Fruit fly (Drosophila melanogaster) whole organism, adult: ENCODE results near the gene CG18731.

Source experiments
- CG11617 ChIP-seq: fragments of 200-800 bp; sonication (Bioruptor generic); optimal IDR thresholded peaks from 2 replicates; lab custom pipeline; 2017; ENCODE audit warnings: mild to moderate bottlenecking, missing biosample characterization, missing genetic modification reagents, missing genetic modification characterization
- CG12768 ChIP-seq: fragments of 200-800 bp; sonication (Bioruptor generic); optimal IDR thresholded peaks from 2 replicates; lab custom pipeline; 2017; ENCODE audit warnings: missing biosample characterization, missing genetic modification characterization, mild to moderate bottlenecking, moderate library complexity, missing genetic modification reagents
- CG14711 ChIP-seq: fragments of 200-800 bp; sonication (Bioruptor generic); optimal IDR thresholded peaks from 2 replicates; lab custom pipeline; 2018; ENCODE audit warnings: missing biosample characterization, mild to moderate bottlenecking, missing genetic modification characterization, moderate library complexity
- CG1620 ChIP-seq: fragments of 200-800 bp; sonication (Bioruptor generic); optimal IDR thresholded peaks from 2 replicates; lab custom pipeline; 2016; ENCODE audit warnings: missing biosample characterization, missing genetic modification characterization
- CG33017 ChIP-seq: fragments of 200-800 bp; sonication (Bioruptor generic); optimal IDR thresholded peaks from 2 replicates; lab custom pipeline; 2018; ENCODE audit warnings: missing biosample characterization, mild to moderate bottlenecking, missing genetic modification characterization, moderate library complexity
- CG5204 ChIP-seq: fragments of 200-800 bp; sonication (Bioruptor generic); optimal IDR thresholded peaks from 2 replicates; lab custom pipeline; 2016; ENCODE audit warnings: missing biosample characterization, missing genetic modification characterization
- CG7045 ChIP-seq: fragments of 200-800 bp; sonication (Bioruptor generic); optimal IDR thresholded peaks from 2 replicates; lab custom pipeline; 2017; ENCODE audit warnings: missing biosample characterization, mild to moderate bottlenecking, missing genetic modification characterization
- CG7101 ChIP-seq: fragments of 200-800 bp; sonication (Bioruptor generic); optimal IDR thresholded peaks from 2 replicates; lab custom pipeline; 2018; ENCODE audit warnings: missing biosample characterization, mild to moderate bottlenecking, missing genetic modification characterization, moderate library complexity
- Clk ChIP-seq: fragments of 200-800 bp; sonication (Bioruptor generic); optimal IDR thresholded peaks from 2 replicates; lab custom pipeline; 2017; ENCODE audit warnings: missing biosample characterization, missing genetic modification characterization
- Crg-1 ChIP-seq: fragments of 200-800 bp; sonication (Bioruptor generic); optimal IDR thresholded peaks from 2 replicates; lab custom pipeline; 2016; ENCODE audit warnings: missing biosample characterization, missing genetic modification characterization
- Hr96 ChIP-seq: fragments of 200-800 bp; sonication (Bioruptor generic); optimal IDR thresholded peaks from 2 replicates; lab custom pipeline; 2016; ENCODE audit warnings: missing biosample characterization, missing genetic modification characterization
- Mnt ChIP-seq: fragments of 200-800 bp; sonication (Bioruptor generic); optimal IDR thresholded peaks from 2 replicates; lab custom pipeline; 2016; ENCODE audit warnings: missing biosample characterization, mild to moderate bottlenecking, missing genetic modification characterization
- bab1 ChIP-seq: fragments of 200-800 bp; sonication (Bioruptor generic); optimal IDR thresholded peaks from 3 replicates; lab custom pipeline; 2019; ENCODE audit warnings: missing biosample characterization, mild to moderate bottlenecking, missing genetic modification characterization, moderate library complexity
- cic ChIP-seq: fragments of 200-800 bp; sonication (Bioruptor generic); optimal IDR thresholded peaks from 2 replicates; lab custom pipeline; 2017; ENCODE audit warnings: missing biosample characterization, mild to moderate bottlenecking, missing genetic modification characterization, moderate library complexity
- cnc ChIP-seq, 2 experiments: fragments of >200 bp; optimal IDR thresholded peaks; 2 replicates each; lab custom pipeline; 2017
- kay ChIP-seq: fragments of 200-800 bp; sonication (Bioruptor generic); peaks from one replicate; lab custom pipeline; 2016; ENCODE audit warnings: missing biosample characterization, missing genetic modification characterization, borderline replicate concordance
- ovo ChIP-seq: fragments of 200-800 bp; sonication (Bioruptor generic); optimal IDR thresholded peaks from 2 replicates; lab custom pipeline; 2016; ENCODE audit warnings: missing biosample characterization, missing genetic modification characterization
- pad ChIP-seq: fragments of 200-800 bp; sonication (Bioruptor generic); optimal IDR thresholded peaks from 3 replicates; lab custom pipeline; 2017; ENCODE audit warnings: missing biosample characterization, missing genetic modification characterization, mild to moderate bottlenecking, moderate library complexity, missing genetic modification reagents
- tj ChIP-seq: fragments of 200-800 bp; sonication (Bioruptor generic); optimal IDR thresholded peaks from 3 replicates; lab custom pipeline; 2017; ENCODE audit warnings: missing biosample characterization, mild to moderate bottlenecking, missing genetic modification characterization, moderate library complexity
- toe ChIP-seq: fragments of 200-800 bp; sonication (Bioruptor generic); optimal IDR thresholded peaks from 2 replicates; lab custom pipeline; 2016; ENCODE audit warnings: missing biosample characterization, missing genetic modification characterization

CG18731 gene

DNA sequence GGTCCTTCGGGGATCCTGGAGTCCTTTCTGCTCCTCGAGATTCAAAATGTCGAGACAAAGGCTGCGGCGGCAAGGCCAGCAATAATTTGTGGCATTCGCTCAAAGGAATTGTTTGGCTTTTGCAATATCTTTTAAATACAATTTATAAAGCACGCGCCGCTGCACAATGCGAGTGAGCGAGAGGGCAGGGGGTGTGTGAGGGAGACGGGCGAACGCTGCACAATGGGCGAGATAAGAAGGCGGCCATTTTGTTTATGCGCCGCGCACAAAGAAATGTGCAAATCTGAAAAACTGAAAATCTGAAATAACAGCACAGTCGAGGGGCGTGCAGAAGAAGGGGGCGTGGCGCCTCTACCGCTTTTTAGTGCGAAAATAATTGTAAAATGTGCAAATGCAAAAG is 16.5 kb upstream of the CG18731 start:
- TF ChIP-seq kay (GFP tag; lab: Kevin White, UChicago): no peak
- no peak for TF ChIP-seq ovo (GFP tag; lab: Kevin White, UChicago)
- TF ChIP-seq CG5204 (GFP tag; lab: Kevin White, UChicago): no peak
- no peak for TF ChIP-seq CG7045
- no peak for TF ChIP-seq tj (GFP tag; lab: Kevin White, UChicago)
- TF ChIP-seq Hr96 (GFP tag; lab: Kevin White, UChicago): no peak
- TF ChIP-seq pad (GFP tag; lab: Kevin White, UChicago): no peak
- no peak for TF ChIP-seq Mnt (GFP tag; lab: Kevin White, UChicago)
- TF ChIP-seq CG7101 (tag; lab: Kevin White, UChicago): no peak
- no peak for TF ChIP-seq CG1620 (GFP tag; lab: Kevin White, UChicago)
- TF ChIP-seq CG11617: no peak

DNA sequence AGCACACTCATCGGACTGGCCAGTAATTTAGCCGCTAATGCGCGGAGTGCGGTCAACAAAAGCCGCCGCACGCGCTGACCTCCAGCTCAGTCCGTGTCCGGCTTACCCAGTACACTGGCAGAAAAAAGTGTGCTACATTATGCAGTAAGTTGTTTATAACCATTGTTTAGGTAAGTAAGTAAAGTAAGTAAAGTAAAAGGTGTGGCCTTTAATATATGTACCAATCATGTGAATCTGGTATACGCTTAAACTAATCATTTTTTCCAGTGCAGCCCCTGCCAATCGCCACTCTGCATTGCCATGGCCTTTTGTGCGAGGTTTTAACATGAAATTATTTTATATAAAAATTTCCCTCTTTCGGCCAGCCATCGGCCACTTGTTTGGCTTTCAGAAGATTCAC is 13.4 kb upstream of the CG18731 start:
- no peak for TF ChIP-seq Mnt (GFP tag; lab: Kevin White, UChicago)
- TF ChIP-seq CG1620 (GFP tag; lab: Kevin White, UChicago): no peak
- no peak for TF ChIP-seq ovo (GFP tag; lab: Kevin White, UChicago)
- no peak for TF ChIP-seq cnc (optimal IDR thresholded peaks at IDR 0.05; lab: Kevin White, UChicago)
- TF ChIP-seq kay (GFP tag; lab: Kevin White, UChicago): no peak
- TF ChIP-seq CG7045: no peak
- no peak for TF ChIP-seq CG33017 (tag; lab: Kevin White, UChicago)
- TF ChIP-seq tj (GFP tag; lab: Kevin White, UChicago): no peak
- TF ChIP-seq CG11617: no peak
- TF ChIP-seq bab1: no peak
- no peak for TF ChIP-seq CG14711 (tag; lab: Kevin White, UChicago)
- no peak for TF ChIP-seq CG7101 (tag; lab: Kevin White, UChicago)
- no peak for TF ChIP-seq pad (GFP tag; lab: Kevin White, UChicago)
- TF ChIP-seq cic (GFP tag; lab: Kevin White, UChicago): no peak
- no peak for TF ChIP-seq Crg-1
- TF ChIP-seq Hr96 (GFP tag; lab: Kevin White, UChicago): no peak
- TF ChIP-seq CG5204 (GFP tag; lab: Kevin White, UChicago): no peak
- no peak for TF ChIP-seq toe (GFP tag; lab: Kevin White, UChicago)
- TF ChIP-seq Clk: no peak

DNA sequence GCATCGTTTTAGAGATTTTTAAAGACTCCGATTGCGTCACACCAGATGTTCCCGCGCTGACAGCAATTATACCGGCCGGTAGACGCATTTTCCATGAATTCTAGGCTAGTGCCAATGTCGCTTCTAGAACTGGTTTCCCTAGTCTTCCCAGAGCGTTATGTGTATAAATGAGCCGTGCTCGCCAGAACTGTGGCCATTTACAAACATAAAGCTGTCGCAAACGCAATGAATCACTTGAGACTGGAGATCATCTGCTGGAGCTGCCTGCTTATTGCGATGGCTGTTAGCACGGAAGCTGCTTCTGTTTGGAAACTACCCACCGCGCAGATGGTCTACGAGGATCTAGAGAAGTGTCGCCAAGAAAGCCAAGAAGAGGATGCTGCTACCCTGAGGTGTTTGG is 10.5 kb upstream of the CG18731 start, which contains the start of gene Obp99d:
TSS of gene Obp99d (plus strand) at position 192 of the 400 bp plus-strand sequence.
- TF ChIP-seq CG5204 (GFP tag; lab: Kevin White, UChicago) (no peak), Mnt (GFP tag; lab: Kevin White, UChicago) (no peak), ovo (GFP tag; lab: Kevin White, UChicago) (no peak)

DNA sequence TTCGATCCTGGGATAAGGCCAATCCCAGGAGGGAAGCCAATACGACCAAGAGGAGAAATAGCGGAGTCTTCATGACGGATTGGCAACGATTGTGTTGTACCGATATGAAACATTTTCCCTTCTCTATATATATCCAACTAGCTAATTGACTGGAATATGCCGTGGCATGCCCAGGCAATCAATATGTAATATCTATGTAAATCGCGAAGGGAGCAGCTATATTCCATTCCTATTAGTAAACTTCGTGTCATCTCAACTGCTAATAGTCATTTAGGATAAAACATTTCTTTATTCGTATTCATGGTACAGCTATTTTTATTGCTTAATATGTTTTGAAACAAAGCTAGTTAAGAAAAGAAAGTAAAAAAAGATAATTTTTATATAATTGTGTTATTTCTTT is 9.6 kb upstream of the CG18731 start, which contains the start of gene Dup99B:
TSS of gene Dup99B (minus strand) at position 101 of the 400 bp plus-strand sequence.
- TF ChIP-seq CG5204 (GFP tag; lab: Kevin White, UChicago) (no peak), pad (GFP tag; lab: Kevin White, UChicago) (no peak), ovo (GFP tag; lab: Kevin White, UChicago) (no peak), cic (GFP tag; lab: Kevin White, UChicago) (no peak), tj (GFP tag; lab: Kevin White, UChicago) (no peak), Hr96 (GFP tag; lab: Kevin White, UChicago) (no peak), CG11617 (no peak), Clk (no peak), toe (GFP tag; lab: Kevin White, UChicago) (no peak), CG7101 (tag; lab: Kevin White, UChicago) (no peak), cnc (optimal IDR thresholded peaks at IDR 0.05; lab: Kevin White, UChicago) (no peak), CG7045 (no peak), CG12768 (GFP tag; lab: Kevin White, UChicago) (no peak)

- TF ChIP-seq cnc (optimal IDR thresholded peaks at IDR 0.05; lab: Kevin White, UChicago) (no peak), kay (GFP tag; lab: Kevin White, UChicago) (no peak), CG11617 (no peak), Crg-1 (no peak), tj (GFP tag; lab: Kevin White, UChicago) (no peak), CG7045 (no peak), CG14711 (tag; lab: Kevin White, UChicago) (no peak), ovo (GFP tag; lab: Kevin White, UChicago) (no peak), Mnt (GFP tag; lab: Kevin White, UChicago) (no peak), Hr96 (GFP tag; lab: Kevin White, UChicago) (no peak), cic (GFP tag; lab: Kevin White, UChicago) (no peak), bab1 (no peak), Clk (no peak), toe (GFP tag; lab: Kevin White, UChicago) (no peak)
Measured at dm6 chr3R:29716043-29716781, 8.6 kb upstream of the CG18731 start.

DNA sequence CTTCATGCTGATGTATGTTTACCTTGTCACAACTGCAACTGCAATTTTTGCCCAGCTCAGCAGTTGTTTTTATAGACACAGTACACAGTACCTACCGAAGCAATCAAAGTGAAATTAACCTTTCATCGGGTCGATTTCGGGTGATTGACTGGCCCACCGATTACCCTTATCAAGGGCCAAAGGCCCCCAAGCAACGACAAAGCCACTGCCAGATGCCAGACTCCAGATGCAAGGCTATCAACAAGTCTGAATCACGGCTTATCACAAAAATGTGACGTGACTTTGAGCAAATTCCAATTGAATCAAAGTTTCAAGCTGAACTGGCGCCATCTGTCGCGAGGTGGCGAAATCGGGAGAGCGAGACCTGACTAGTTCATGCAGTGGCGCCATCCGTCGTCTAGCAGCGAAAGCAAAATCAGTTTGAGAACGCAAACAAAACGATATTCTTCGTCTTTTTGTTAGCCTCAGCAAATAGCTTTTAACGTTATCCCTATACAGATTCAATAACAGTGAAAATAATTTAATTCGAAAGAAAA is 8.0 kb upstream of the CG18731 start, which contains the start of gene Obp99b:
TSS of gene Obp99b (minus strand) at position 115 of the 536 bp plus-strand sequence.
- TF ChIP-seq tj (GFP tag; lab: Kevin White, UChicago) (peak; percentile 26), CG7045 (peak; percentile 5), Clk (no peak), CG5204 (GFP tag; lab: Kevin White, UChicago) (peak; percentile 25), toe (GFP tag; lab: Kevin White, UChicago) (peak; percentile 38), CG12768 (GFP tag; lab: Kevin White, UChicago) (no peak), bab1 (peak; percentile 28), cic (GFP tag; lab: Kevin White, UChicago) (no peak), CG1620 (GFP tag; lab: Kevin White, UChicago) (peak; percentile 4), kay (GFP tag; lab: Kevin White, UChicago) (no peak), Hr96 (GFP tag; lab: Kevin White, UChicago) (peak; percentile 51)
